Worm (Caenorhabditis elegans) whole organism, early embryonic: ENCODE results near the gene mrps-22.

Experiments used
- B0310.2 ChIP-seq: sonication (generic microtip); optimal IDR thresholded peaks from 2 replicates; lab custom pipeline; 2016; ENCODE audit warnings: mild to moderate bottlenecking, missing genetic modification characterization, missing compliant biosample characterization
- F13C5.2 ChIP-seq: sonication (generic microtip); optimal IDR thresholded peaks from 2 replicates; lab custom pipeline; 2017; ENCODE audit warnings: mild to moderate bottlenecking, missing genetic modification characterization, inconsistent platforms, missing compliant biosample characterization
- aly-1 ChIP-seq: sonication (generic microtip); optimal IDR thresholded peaks from 2 replicates; lab custom pipeline; 2016; ENCODE audit warnings: missing genetic modification characterization, missing compliant biosample characterization
- ama-1 ChIP-seq: fragments of 150-350 bp; optimal IDR thresholded peaks from 2 replicates; lab custom pipeline; 2014
- ceh-13 ChIP-seq: fragments of 200-800 bp; sonication (Bioruptor generic); optimal IDR thresholded peaks from 2 replicates; lab custom pipeline; 2018; ENCODE audit warnings: mild to moderate bottlenecking, missing genetic modification characterization, missing compliant biosample characterization
- ceh-36 ChIP-seq: sonication (generic microtip); optimal IDR thresholded peaks from 2 replicates; lab custom pipeline; 2016; ENCODE audit warnings: missing genetic modification characterization, inconsistent platforms, missing compliant biosample characterization
- ets-7 ChIP-seq: sonication (generic microtip); optimal IDR thresholded peaks from 2 replicates; lab custom pipeline; 2016; ENCODE audit warnings: missing genotype, missing genetic modification characterization, missing compliant biosample characterization
- flt-1 ChIP-seq: fragments of 200-800 bp; sonication (Bioruptor generic); IDR thresholded peaks from 2 replicates; pipeline ENCODE4 v1.3.6; 2022; ENCODE audit warnings: missing genetic modification characterization, missing compliant biosample characterization
- hmbx-1 ChIP-seq: sonication (generic microtip); optimal IDR thresholded peaks from 2 replicates; lab custom pipeline; 2016; ENCODE audit warnings: mild to moderate bottlenecking, missing genetic modification characterization, missing compliant biosample characterization
- hmg-4 ChIP-seq: fragments of 200-800 bp; sonication (Bioruptor generic); optimal IDR thresholded peaks from 2 replicates; lab custom pipeline; 2018; ENCODE audit warnings: mild to moderate bottlenecking, missing genetic modification characterization, missing compliant biosample characterization
- hnd-1 ChIP-seq: sonication (generic microtip); optimal IDR thresholded peaks from 2 replicates; lab custom pipeline; 2016; ENCODE audit warnings: missing genetic modification characterization, missing compliant biosample characterization
- pes-1 ChIP-seq: fragments of 200-800 bp; sonication (Bioruptor generic); IDR thresholded peaks from 2 replicates; pipeline ENCODE4 v1.3.6; 2022; ENCODE audit warnings: missing genetic modification reagents, missing genetic modification characterization, missing compliant biosample characterization
- scrt-1 ChIP-seq: fragments of 200-800 bp; sonication (Bioruptor generic); IDR thresholded peaks from 2 replicates; pipeline ENCODE4 v1.3.6; 2022; ENCODE audit warnings: missing genetic modification characterization, missing compliant biosample characterization
- sea-1 ChIP-seq: fragments of 200-800 bp; sonication (Bioruptor generic); conservative IDR thresholded peaks from 2 replicates; pipeline ENCODE4 v1.3.6; 2022; ENCODE audit warnings: missing genetic modification characterization, missing compliant biosample characterization
- tbx-11 ChIP-seq: fragments of 200-800 bp; sonication (Bioruptor generic); IDR thresholded peaks from 2 replicates; pipeline ENCODE4 v1.3.6; 2022; ENCODE audit warnings: missing genetic modification characterization, missing compliant biosample characterization
- tbx-37 ChIP-seq: fragments of 200-800 bp; sonication (Bioruptor generic); conservative IDR thresholded peaks from 2 replicates; pipeline ENCODE4 v1.3.6; 2022; ENCODE audit warnings: missing genetic modification reagents, missing genetic modification characterization, missing compliant biosample characterization
- tra-4 ChIP-seq: sonication (generic microtip); optimal IDR thresholded peaks from 2 replicates; lab custom pipeline; 2017; ENCODE audit warnings: missing genetic modification characterization, missing compliant biosample characterization

The mrps-22 gene

ce11 chrII:10564578-10564977 is 17.8 kb upstream of the mrps-22 start, which contains the start of the genes C06A1.6 and C06A1.7:
TSS of gene C06A1.6 (minus strand) at chrII:10564678.
TSS of gene C06A1.7 (plus strand) at chrII:10564891.
- TF ChIP-seq scrt-1 (no peak), sea-1 (GFP tag; lab: Robert Waterston, UW) (no peak), tbx-37 (GFP tag; lab: Robert Waterston, UW) (no peak), flt-1 (GFP tag; lab: Robert Waterston, UW) (no peak), hnd-1 (no peak), pes-1 (GFP tag; lab: Robert Waterston, UW) (no peak), tbx-11 (no peak), ceh-36 (tag; lab: Kevin White, UChicago) (no peak), hmbx-1 (tag; lab: Kevin White, UChicago) (no peak), aly-1 (tag; lab: Kevin White, UChicago) (no peak), ceh-13 (GFP tag; lab: Kevin White, UChicago) (no peak), ets-7 (no peak), B0310.2 (tag; lab: Kevin White, UChicago) (no peak), F13C5.2 (tag; lab: Kevin White, UChicago) (no peak), tra-4 (tag; lab: Kevin White, UChicago) (no peak), hmg-4 (GFP tag; lab: Kevin White, UChicago) (no peak), ama-1 (lab: Kevin White, UChicago) (no peak)

- TF ChIP-seq ama-1 (lab: Kevin White, UChicago) (no peak), B0310.2 (tag; lab: Kevin White, UChicago) (no peak), hmbx-1 (tag; lab: Kevin White, UChicago) (no peak), aly-1 (tag; lab: Kevin White, UChicago) (no peak), hmg-4 (GFP tag; lab: Kevin White, UChicago) (no peak)
These were observed 16.0 kb upstream of the mrps-22 start for ce11 chrII:10566458-10566857.

DNA sequence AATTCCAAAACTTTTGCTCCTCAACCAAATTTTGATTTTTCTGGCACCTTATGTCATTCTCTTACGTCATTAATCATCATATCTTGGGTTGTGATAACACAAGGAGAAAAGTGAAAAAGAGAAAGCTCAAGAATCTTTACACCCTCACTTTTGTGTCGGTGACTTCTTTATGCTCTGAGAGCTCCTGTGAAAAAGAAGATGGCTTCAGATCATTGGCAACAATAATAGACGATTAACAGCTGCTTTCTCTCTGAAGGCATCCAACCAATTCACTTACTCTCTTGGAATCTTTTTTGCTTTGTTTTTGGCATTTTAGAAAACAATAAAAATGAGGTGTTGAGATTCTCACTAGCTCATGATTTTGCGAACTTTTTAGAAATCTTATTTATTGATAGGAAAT is 12.9 kb upstream of the mrps-22 start:
- TF ChIP-seq ama-1 (lab: Kevin White, UChicago): no peak
- TF ChIP-seq scrt-1: no peak
- no peak for TF ChIP-seq hmbx-1 (tag; lab: Kevin White, UChicago)
- no peak for TF ChIP-seq sea-1 (GFP tag; lab: Robert Waterston, UW)
- TF ChIP-seq flt-1 (GFP tag; lab: Robert Waterston, UW): no peak
- no peak for TF ChIP-seq F13C5.2 (tag; lab: Kevin White, UChicago)
- TF ChIP-seq hnd-1: no peak
- TF ChIP-seq aly-1 (tag; lab: Kevin White, UChicago): no peak
- no peak for TF ChIP-seq ets-7
- TF ChIP-seq tra-4 (tag; lab: Kevin White, UChicago): no peak
- no peak for TF ChIP-seq ceh-36 (tag; lab: Kevin White, UChicago)
- no peak for TF ChIP-seq ceh-13 (GFP tag; lab: Kevin White, UChicago)
- TF ChIP-seq tbx-37 (GFP tag; lab: Robert Waterston, UW): no peak

DNA sequence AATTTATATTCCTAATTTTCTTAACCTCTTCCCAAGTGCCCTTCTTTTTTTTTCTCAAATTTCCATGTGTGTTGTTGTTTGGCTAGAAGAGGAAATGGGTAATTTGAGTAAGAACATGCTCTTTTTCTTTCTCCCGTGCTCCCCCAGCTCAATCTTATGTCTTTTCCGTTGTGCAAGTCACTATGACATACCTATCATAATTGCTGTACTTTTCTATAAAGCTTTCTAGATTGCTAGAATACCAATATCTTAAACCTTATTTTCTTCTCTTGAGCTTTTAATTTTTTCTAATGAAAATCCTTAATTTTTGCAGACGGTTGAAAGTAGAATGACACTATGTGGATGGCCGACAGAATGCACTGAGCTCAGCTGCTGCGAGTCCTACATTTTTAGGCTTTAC is 12.1 kb upstream of the mrps-22 start, which contains the start of gene txt-13:
txt-13 (plus strand) TSS at position 301 of the 400 bp plus-strand sequence.
- TF ChIP-seq scrt-1 (no peak), sea-1 (GFP tag; lab: Robert Waterston, UW) (no peak), hmbx-1 (tag; lab: Kevin White, UChicago) (no peak), B0310.2 (tag; lab: Kevin White, UChicago) (no peak), tbx-11 (no peak), hmg-4 (GFP tag; lab: Kevin White, UChicago) (no peak), pes-1 (GFP tag; lab: Robert Waterston, UW) (no peak), hnd-1 (no peak), tra-4 (tag; lab: Kevin White, UChicago) (no peak)

ce11 chrII:10571967-10572366 is 10.5 kb upstream of the mrps-22 start, which contains the start of gene C06A1.3:
TSS of gene C06A1.3 (plus strand) at chrII:10572267.
- TF ChIP-seq tra-4 (tag; lab: Kevin White, UChicago) (no peak), ceh-13 (GFP tag; lab: Kevin White, UChicago) (no peak), scrt-1 (no peak)

ce11 chrII:10574177-10574576 is 8.2 kb upstream of the mrps-22 start:
- no peak for TF ChIP-seq ceh-36 (tag; lab: Kevin White, UChicago)
- no peak for TF ChIP-seq pes-1 (GFP tag; lab: Robert Waterston, UW)
- TF ChIP-seq tra-4 (tag; lab: Kevin White, UChicago): no peak

- TF ChIP-seq pes-1 (GFP tag; lab: Robert Waterston, UW) (no peak), scrt-1 (no peak), hmbx-1 (tag; lab: Kevin White, UChicago) (no peak), ceh-36 (tag; lab: Kevin White, UChicago) (no peak), aly-1 (tag; lab: Kevin White, UChicago) (no peak), hmg-4 (GFP tag; lab: Kevin White, UChicago) (no peak)
These were observed 3.5 kb upstream of the mrps-22 start, which contains the start of gene rpb-6 for ce11 chrII:10578843-10579430. TSS of gene rpb-6 (plus strand) at chrII:10579380.

DNA sequence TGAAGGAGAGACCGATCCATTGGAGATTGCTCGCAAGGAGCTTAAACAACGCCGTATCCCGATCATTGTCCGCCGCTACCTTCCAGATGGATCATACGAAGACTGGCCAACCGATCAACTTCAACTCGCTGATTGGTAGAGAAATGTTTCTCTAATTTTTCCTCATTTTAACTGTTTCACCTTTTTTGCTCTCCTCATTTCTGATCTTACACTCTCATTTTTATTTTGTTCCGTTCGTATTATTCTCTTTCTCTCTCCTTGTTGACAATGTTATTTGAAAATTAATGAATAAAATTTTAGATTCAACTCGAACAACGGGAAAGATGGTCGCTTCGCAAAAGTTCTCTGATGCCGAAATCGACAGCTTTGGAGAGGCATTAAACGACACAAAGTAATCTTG is 2.8 kb upstream of the mrps-22 start, which contains the start of gene dohh-1:
dohh-1 (plus strand) TSS at position 301 of the 400 bp plus-strand sequence.
- TF ChIP-seq flt-1 (GFP tag; lab: Robert Waterston, UW) (no peak), ets-7 (no peak), ceh-36 (tag; lab: Kevin White, UChicago) (no peak), tbx-11 (no peak), tbx-37 (GFP tag; lab: Robert Waterston, UW) (no peak), pes-1 (GFP tag; lab: Robert Waterston, UW) (no peak), aly-1 (tag; lab: Kevin White, UChicago) (no peak), sea-1 (GFP tag; lab: Robert Waterston, UW) (no peak), tra-4 (tag; lab: Kevin White, UChicago) (no peak), hmbx-1 (tag; lab: Kevin White, UChicago) (no peak), ceh-13 (GFP tag; lab: Kevin White, UChicago) (no peak), hmg-4 (GFP tag; lab: Kevin White, UChicago) (no peak), F13C5.2 (tag; lab: Kevin White, UChicago) (no peak), scrt-1 (no peak), ama-1 (lab: Kevin White, UChicago) (no peak), hnd-1 (no peak), B0310.2 (tag; lab: Kevin White, UChicago) (no peak)
